Worm (Caenorhabditis elegans) whole organism, L1 larva: Measurements from ENCODE around the gene str-3.

Experiments used
- Y116A8C.19 ChIP-seq: sonication (generic microtip); optimal IDR thresholded peaks from 2 replicates; lab custom pipeline; 2016; ENCODE audit warnings: missing compliant biosample characterization, missing genetic modification characterization, borderline replicate concordance
- elt-2 ChIP-seq: sonication (generic microtip); optimal IDR thresholded peaks from 2 replicates; lab custom pipeline; 2016; ENCODE audit warnings: missing genetic modification characterization, mild to moderate bottlenecking, inconsistent platforms, missing compliant biosample characterization, missing genetic modification reagents
- mdl-1 ChIP-seq, 2 experiments: fragments of 150-350 bp; optimal IDR thresholded peaks; 2 replicates each; lab custom pipeline; 2014 to 2017; ENCODE audit warnings: missing biosample characterization in 2 of 2, missing genetic modification characterization in 2 of 2, inconsistent platforms in 1 of 2

- TF ChIP-seq elt-2 (tag; lab: Kevin White, UChicago), result no peak
- no peak for TF ChIP-seq mdl-1 (tag; optimal IDR thresholded peaks at IDR 0.05; lab: Kevin White, UChicago)
- TF ChIP-seq Y116A8C.19, result no peak
Observed at ce11 chrIV:11112641-11113040, 12.5 kb upstream of the str-3 start, which contains the start of gene clc-9.
